Fruit fly (Drosophila melanogaster) whole organism, embryonic: Measurements from ENCODE around the gene CG13250.
A peak's percentile ranks its signal among the peaks of the same experiment; 100 is the strongest.

ENCODE experiments used
- Asciz ChIP-seq: fragments of 200-800 bp; sonication (Bioruptor generic); optimal IDR thresholded peaks from 2 replicates; lab custom pipeline; 2017; ENCODE audit warnings: missing biosample characterization, mild to moderate bottlenecking, missing genetic modification characterization, missing genetic modification reagents
- CG10565 ChIP-seq: fragments of 200-800 bp; sonication (Bioruptor generic); optimal IDR thresholded peaks from 3 replicates; lab custom pipeline; 2016; ENCODE audit warnings: missing biosample characterization, mild to moderate bottlenecking, missing genetic modification characterization
- CG10959 ChIP-seq: fragments of 200-800 bp; sonication (Bioruptor generic); IDR thresholded peaks from 2 replicates; pipeline ENCODE4 v1.3.6; 2022; ENCODE audit warnings: missing biosample characterization, missing genetic modification characterization
- CG11398 ChIP-seq: fragments of 200-800 bp; sonication (Bioruptor generic); optimal IDR thresholded peaks from 2 replicates; lab custom pipeline; 2016; ENCODE audit warnings: missing biosample characterization, missing genetic modification characterization
- CG14710 ChIP-seq: fragments of 200-800 bp; sonication (Bioruptor generic); optimal IDR thresholded peaks from 3 replicates; lab custom pipeline; 2019; ENCODE audit warnings: missing biosample characterization, mild to moderate bottlenecking, missing genetic modification characterization, moderate library complexity
- CG15011 ChIP-seq: fragments of 200-800 bp; sonication (Bioruptor generic); optimal IDR thresholded peaks from 3 replicates; lab custom pipeline; 2018; ENCODE audit warnings: missing biosample characterization, mild to moderate bottlenecking, missing genetic modification characterization
- CG15479 ChIP-seq: fragments of 200-800 bp; sonication (Bioruptor generic); optimal IDR thresholded peaks from 3 replicates; lab custom pipeline; 2019; ENCODE audit warnings: missing biosample characterization, mild to moderate bottlenecking, missing genetic modification characterization, moderate library complexity
- CG1603 ChIP-seq: fragments of 200-800 bp; sonication (Bioruptor generic); optimal IDR thresholded peaks from 2 replicates; lab custom pipeline; 2019; ENCODE audit warnings: missing biosample characterization, mild to moderate bottlenecking, missing genetic modification characterization, moderate library complexity
- CG17361 ChIP-seq: fragments of 200-800 bp; sonication (Bioruptor generic); IDR thresholded peaks from 3 replicates; pipeline ENCODE4 v1.3.6; 2022; ENCODE audit warnings: missing biosample characterization, missing genetic modification characterization
- CG17568 ChIP-seq: fragments of 200-800 bp; sonication (Bioruptor generic); optimal IDR thresholded peaks from 2 replicates; lab custom pipeline; 2018; ENCODE audit warnings: missing biosample characterization, mild to moderate bottlenecking, missing genetic modification characterization, moderate library complexity
- CG17912 ChIP-seq: fragments of 200-800 bp; sonication (Bioruptor generic); optimal IDR thresholded peaks from 2 replicates; lab custom pipeline; 2018; ENCODE audit warnings: missing biosample characterization, mild to moderate bottlenecking, missing genetic modification characterization
- CG18262 ChIP-seq: fragments of 200-800 bp; optimal IDR thresholded peaks from 3 replicates; lab custom pipeline; 2019; ENCODE audit warnings: missing biosample characterization, mild to moderate bottlenecking, missing genetic modification characterization, moderate library complexity
- CG33557 ChIP-seq: fragments of 200-800 bp; sonication (Bioruptor generic); optimal IDR thresholded peaks from 2 replicates; lab custom pipeline; 2019; ENCODE audit warnings: missing biosample characterization, mild to moderate bottlenecking, missing genetic modification characterization, moderate library complexity
- CG34224 ChIP-seq: fragments of 200-800 bp; sonication (Bioruptor generic); IDR thresholded peaks from 3 replicates; pipeline ENCODE4 v1.3.6; 2022; ENCODE audit warnings: missing biosample characterization, missing genetic modification characterization; ENCODE audit not compliant: partially characterized antibody
- CG4820 ChIP-seq: fragments of 200-800 bp; sonication (Bioruptor generic); optimal IDR thresholded peaks from 3 replicates; lab custom pipeline; 2016; ENCODE audit warnings: missing biosample characterization, missing genetic modification characterization
- CG5245 ChIP-seq: fragments of 200-800 bp; sonication (Bioruptor generic); optimal IDR thresholded peaks from 3 replicates; lab custom pipeline; 2016; ENCODE audit warnings: missing biosample characterization, missing genetic modification characterization
- CG7839 ChIP-seq: fragments of 200-800 bp; sonication (Bioruptor generic); optimal IDR thresholded peaks from 3 replicates; lab custom pipeline; 2018; ENCODE audit warnings: missing biosample characterization, mild to moderate bottlenecking, missing genetic modification characterization, moderate library complexity
- CrebB ChIP-seq: fragments of 200-800 bp; sonication (Bioruptor generic); optimal IDR thresholded peaks from 3 replicates; lab custom pipeline; 2018; ENCODE audit warnings: missing biosample characterization, mild to moderate bottlenecking, missing genetic modification characterization
- Dad ChIP-seq: fragments of 200-800 bp; sonication (Bioruptor generic); optimal IDR thresholded peaks from 3 replicates; lab custom pipeline; 2016; ENCODE audit warnings: missing biosample characterization, missing genetic modification characterization
- Dip2 ChIP-seq: fragments of 200-800 bp; sonication (Bioruptor generic); IDR thresholded peaks from 2 replicates; pipeline ENCODE4 v1.3.6; 2022; ENCODE audit warnings: missing biosample characterization, missing genetic modification characterization
- Doc2 ChIP-seq: fragments of 200-800 bp; sonication (Bioruptor generic); IDR thresholded peaks from 2 replicates; pipeline ENCODE4 v1.3.6; 2022; ENCODE audit warnings: missing biosample characterization, missing genetic modification characterization
- ERR ChIP-seq: fragments of 200-800 bp; sonication (Bioruptor generic); optimal IDR thresholded peaks from 2 replicates; lab custom pipeline; 2016; ENCODE audit warnings: missing biosample characterization, missing genetic modification characterization
- Hmr ChIP-seq: fragments of 200-800 bp; sonication (Bioruptor generic); optimal IDR thresholded peaks from 3 replicates; lab custom pipeline; 2017; ENCODE audit warnings: mild to moderate bottlenecking, missing biosample characterization, missing genetic modification reagents, missing genetic modification characterization
- Lim3 ChIP-seq: fragments of 200-800 bp; sonication (Bioruptor generic); IDR thresholded peaks from 2 replicates; pipeline ENCODE4 v1.3.6; 2022; ENCODE audit warnings: missing biosample characterization, missing genetic modification characterization
- Neu2 ChIP-seq: fragments of 200-800 bp; sonication (Bioruptor generic); optimal IDR thresholded peaks from 3 replicates; lab custom pipeline; 2016; ENCODE audit warnings: missing biosample characterization, missing genetic modification characterization, borderline replicate concordance
- Poxn ChIP-seq: fragments of 200-800 bp; sonication (Bioruptor generic); IDR thresholded peaks from 2 replicates; pipeline ENCODE4 v1.3.6; 2022; ENCODE audit warnings: missing biosample characterization, missing genetic modification characterization
- abd-A ChIP-seq: fragments of 200-800 bp; sonication (Bioruptor generic); optimal IDR thresholded peaks from 3 replicates; lab custom pipeline; 2019; ENCODE audit warnings: missing biosample characterization, mild to moderate bottlenecking, missing genetic modification characterization, moderate library complexity
- ac ChIP-seq: fragments of 200-800 bp; sonication (Bioruptor generic); optimal IDR thresholded peaks from 3 replicates; lab custom pipeline; 2017; ENCODE audit warnings: missing biosample characterization, mild to moderate bottlenecking, missing genetic modification characterization
- bigmax ChIP-seq: fragments of 200-800 bp; sonication (Bioruptor generic); optimal IDR thresholded peaks from 2 replicates; lab custom pipeline; 2018; ENCODE audit warnings: missing biosample characterization, mild to moderate bottlenecking, missing genetic modification characterization
- dan ChIP-seq: fragments of 200-800 bp; sonication (Bioruptor generic); IDR thresholded peaks from 2 replicates; pipeline ENCODE4 v1.3.6; 2022; ENCODE audit warnings: missing biosample characterization, missing genetic modification characterization
- fd3F ChIP-seq: fragments of 200-800 bp; sonication (Bioruptor generic); optimal IDR thresholded peaks from 2 replicates; lab custom pipeline; 2018; ENCODE audit warnings: missing biosample characterization, mild to moderate bottlenecking, missing genetic modification characterization, moderate library complexity
- gcm ChIP-seq: fragments of 200-800 bp; sonication (Bioruptor generic); optimal IDR thresholded peaks from 2 replicates; lab custom pipeline; 2019; ENCODE audit warnings: missing biosample characterization, mild to moderate bottlenecking, missing genetic modification characterization, moderate library complexity
- grau ChIP-seq: fragments of 200-800 bp; optimal IDR thresholded peaks from 3 replicates; lab custom pipeline; 2019; ENCODE audit warnings: missing biosample characterization, mild to moderate bottlenecking, missing genetic modification characterization, moderate library complexity
- ham ChIP-seq: fragments of 200-800 bp; sonication (Bioruptor generic); IDR thresholded peaks from 2 replicates; pipeline ENCODE4 v1.3.6; 2022; ENCODE audit warnings: missing biosample characterization, missing genetic modification characterization
- her ChIP-seq: fragments of 200-800 bp; sonication (Bioruptor generic); optimal IDR thresholded peaks from 2 replicates; lab custom pipeline; 2016; ENCODE audit warnings: missing biosample characterization, missing genetic modification characterization
- jigr1 ChIP-seq: fragments of 200-800 bp; sonication (Bioruptor generic); IDR thresholded peaks from 3 replicates; pipeline ENCODE4 v1.3.6; 2022; ENCODE audit warnings: missing biosample characterization, missing genetic modification characterization
- kah ChIP-seq: fragments of 200-800 bp; sonication (Bioruptor generic); optimal IDR thresholded peaks from 2 replicates; lab custom pipeline; 2018; ENCODE audit warnings: missing biosample characterization, mild to moderate bottlenecking, missing genetic modification characterization
- kni ChIP-seq: fragments of 200-800 bp; sonication (Bioruptor generic); optimal IDR thresholded peaks from 3 replicates; lab custom pipeline; 2017; ENCODE audit warnings: mild to moderate bottlenecking, missing biosample characterization, missing genetic modification reagents, missing genetic modification characterization
- oc ChIP-seq: fragments of 200-800 bp; sonication (Bioruptor generic); optimal IDR thresholded peaks from 2 replicates; lab custom pipeline; 2018; ENCODE audit warnings: missing biosample characterization, mild to moderate bottlenecking, missing genetic modification characterization, moderate library complexity
- ranshi ChIP-seq: fragments of 200-800 bp; sonication (Bioruptor generic); IDR thresholded peaks from 2 replicates; pipeline ENCODE4 v1.3.6; 2022; ENCODE audit warnings: missing biosample characterization, missing genetic modification characterization
- repo ChIP-seq: fragments of 200-800 bp; sonication (Bioruptor generic); optimal IDR thresholded peaks from 2 replicates; lab custom pipeline; 2016; ENCODE audit warnings: missing biosample characterization, missing genetic modification characterization
- sqz ChIP-seq: fragments of 200-800 bp; sonication (Bioruptor generic); optimal IDR thresholded peaks from 3 replicates; lab custom pipeline; 2018; ENCODE audit warnings: missing biosample characterization, mild to moderate bottlenecking, missing genetic modification characterization
- tin ChIP-seq: fragments of 200-800 bp; sonication (Bioruptor generic); optimal IDR thresholded peaks from 3 replicates; lab custom pipeline; 2016; ENCODE audit warnings: missing biosample characterization, missing genetic modification characterization
- tna ChIP-seq: fragments of 200-800 bp; sonication (Bioruptor generic); IDR thresholded peaks from 2 replicates; pipeline ENCODE4 v1.3.6; 2022; ENCODE audit warnings: missing biosample characterization, missing genetic modification characterization; ENCODE audit not compliant: partially characterized antibody
- toy ChIP-seq: fragments of 200-800 bp; sonication (Bioruptor generic); IDR thresholded peaks from 2 replicates; pipeline ENCODE4 v1.3.6; 2022; ENCODE audit warnings: missing biosample characterization, missing genetic modification characterization

Gene CG13250

DNA sequence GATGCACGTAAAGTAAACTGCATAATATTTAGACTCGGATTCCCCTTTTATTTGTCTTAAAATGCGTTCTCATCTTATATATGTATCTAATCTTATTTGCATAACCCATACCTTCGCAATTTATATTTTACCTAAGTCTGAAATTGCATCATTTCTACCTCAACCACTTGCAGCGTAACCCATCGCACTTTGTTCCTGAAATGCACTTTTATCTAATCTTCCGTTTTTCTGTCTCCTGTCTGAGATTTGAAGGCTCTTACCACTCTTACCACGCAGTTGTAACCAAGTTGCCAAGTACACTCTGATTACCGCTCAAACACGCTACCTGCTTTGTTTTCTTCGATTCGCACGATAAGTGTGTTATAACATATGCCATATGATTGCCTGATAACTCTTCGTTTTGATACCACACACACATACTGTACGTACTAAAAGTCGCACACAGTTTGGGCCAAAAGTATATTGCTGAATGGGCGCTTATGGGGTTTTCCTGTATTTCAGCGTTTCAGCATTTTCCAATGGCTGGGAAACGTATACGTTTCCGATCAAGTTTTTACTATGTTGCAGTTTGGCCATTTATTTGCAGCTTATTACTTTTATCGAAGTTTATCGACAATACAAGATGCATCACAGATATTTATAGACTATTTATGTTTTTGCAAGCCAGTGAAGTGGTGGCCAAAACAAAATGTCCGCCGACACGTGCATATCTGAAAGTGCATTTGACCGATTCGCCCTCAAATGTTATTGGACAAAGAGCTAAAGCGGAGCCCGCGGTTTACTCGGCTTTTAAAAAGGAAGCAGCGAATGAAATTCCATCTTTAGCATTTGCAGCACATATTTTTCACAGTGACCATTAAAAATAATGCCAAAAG is 5.8 kb downstream of the CG13250 start (continued):
- TF ChIP-seq fd3F (GFP tag; lab: Kevin White, UChicago), result no peak

DNA sequence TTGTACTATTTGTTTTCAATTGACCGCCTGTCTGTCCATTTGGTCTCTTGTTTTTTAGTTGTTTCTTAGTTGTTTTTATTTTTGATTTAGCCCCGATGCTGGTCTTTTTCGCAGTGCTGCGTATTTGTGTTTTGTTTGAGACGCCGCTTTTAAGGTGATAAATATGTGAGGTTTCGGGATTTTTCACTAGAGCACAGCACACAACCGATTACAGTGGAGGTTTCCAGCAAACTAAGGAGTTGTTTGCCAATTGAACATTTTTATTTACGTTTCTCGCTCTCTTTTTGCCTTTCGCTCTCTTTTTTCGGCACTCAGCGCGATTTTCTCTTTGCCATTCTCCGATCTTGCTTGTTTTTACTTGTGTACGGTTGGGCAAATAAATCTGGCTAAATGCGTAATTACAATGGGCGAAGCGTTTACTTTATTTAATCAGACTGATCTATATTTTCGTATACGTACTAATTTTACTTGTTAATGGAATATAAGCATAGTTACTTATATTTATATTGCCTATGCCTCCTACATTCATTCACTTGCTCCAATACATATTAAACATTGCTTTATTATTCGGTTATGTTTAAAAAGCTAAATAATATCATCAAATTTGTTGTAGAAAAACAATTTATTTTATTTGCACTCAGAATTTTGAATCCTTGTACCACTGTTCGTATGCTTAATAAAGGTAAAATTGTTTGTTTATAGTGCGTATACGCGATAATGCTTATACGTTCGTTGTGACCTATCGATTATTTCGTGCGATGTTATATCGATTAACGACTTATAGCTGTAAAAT is 6.9 kb downstream of the CG13250 start, which contains the start of gene Rcd2:
Gene Rcd2 (minus strand): TSS at position 236 of the 793 bp plus-strand sequence.
- TF ChIP-seq CG1603 (tag; lab: Kevin White, UChicago), result peak; percentile 76
- TF ChIP-seq CG5245 (GFP tag; lab: Kevin White, UChicago), result peak; percentile 6
- peak; percentile 78 for TF ChIP-seq CG15011
- TF ChIP-seq CG17912 (GFP tag; lab: Kevin White, UChicago), result peak; percentile 55
- peak; percentile 93 for TF ChIP-seq Hmr (GFP tag; lab: Kevin White, UChicago)
- no peak for TF ChIP-seq bigmax
- peak; percentile 71 for TF ChIP-seq sqz (GFP tag; lab: Kevin White, UChicago)
- TF ChIP-seq tin, result peak; percentile 50
- TF ChIP-seq her (GFP tag; lab: Kevin White, UChicago), result no peak
- peak; percentile 70 for TF ChIP-seq kah (GFP tag; lab: Kevin White, UChicago)
- no peak for TF ChIP-seq Neu2 (GFP tag; lab: Kevin White, UChicago)
- TF ChIP-seq tna (GFP tag; lab: Robert Waterston, UW), result peak; percentile 89
- TF ChIP-seq oc (tag; lab: Kevin White, UChicago), result peak; percentile 59
- TF ChIP-seq CG17361, result peak; percentile 90
- TF ChIP-seq CrebB (tag; lab: Kevin White, UChicago), result peak; percentile 79
- TF ChIP-seq jigr1 (GFP tag; lab: Robert Waterston, UW), result no peak
- TF ChIP-seq CG10959 (GFP tag; lab: Robert Waterston, UW), result no peak
- no peak for TF ChIP-seq Lim3 (GFP tag; lab: Robert Waterston, UW)
- TF ChIP-seq CG17568, result peak; percentile 85
- no peak for TF ChIP-seq kni (GFP tag; lab: Kevin White, UChicago)
- TF ChIP-seq toy (GFP tag; lab: Robert Waterston, UW), result peak; percentile 73
- no peak for TF ChIP-seq CG10565 (GFP tag; lab: Kevin White, UChicago)
- TF ChIP-seq CG18262, result peak; percentile 84
- no peak for TF ChIP-seq CG33557 (GFP tag; lab: Kevin White, UChicago)
- TF ChIP-seq CG11398 (GFP tag; lab: Kevin White, UChicago), result peak; percentile 56
- TF ChIP-seq Dip2 (GFP tag; lab: Robert Waterston, UW), result no peak
- TF ChIP-seq ranshi (GFP tag; lab: Robert Waterston, UW), result peak; percentile 67
- TF ChIP-seq Dad (GFP tag; lab: Kevin White, UChicago), result no peak
- peak; percentile 94 for TF ChIP-seq abd-A (tag; lab: Kevin White, UChicago)
- peak; percentile 91 for TF ChIP-seq CG7839
- peak; percentile 33 for TF ChIP-seq ac (GFP tag; lab: Kevin White, UChicago)
- TF ChIP-seq CG15479 (GFP tag; lab: Kevin White, UChicago), result peak; percentile 29
- no peak for TF ChIP-seq Doc2
- no peak for TF ChIP-seq dan (GFP tag; lab: Robert Waterston, UW)
- peak; percentile 29 for TF ChIP-seq CG4820 (GFP tag; lab: Kevin White, UChicago)
- TF ChIP-seq CG34224 (GFP tag; lab: Robert Waterston, UW), result peak; percentile 95
- TF ChIP-seq Poxn (GFP tag; lab: Robert Waterston, UW), result no peak
- no peak for TF ChIP-seq repo (GFP tag; lab: Kevin White, UChicago)
- TF ChIP-seq gcm (GFP tag; lab: Kevin White, UChicago), result peak; percentile 83
- TF ChIP-seq CG14710 (tag; lab: Kevin White, UChicago), result peak; percentile 51
- peak; percentile 91 for TF ChIP-seq Asciz (GFP tag; lab: Kevin White, UChicago)
- no peak for TF ChIP-seq ham (GFP tag; lab: Robert Waterston, UW)
- TF ChIP-seq ERR, result no peak
- TF ChIP-seq grau (tag; lab: Kevin White, UChicago), result peak; percentile 92
